Fruit fly (Drosophila melanogaster) S2 (cell line): ENCODE data around the gene CG14642.

ENCODE experiments used
- CG8478 ChIP-seq: fragments of >200 bp; optimal IDR thresholded peaks from 2 replicates; lab custom pipeline; 2018
- CTCF ChIP-seq, 2 experiments: fragments of >200 bp; optimal IDR thresholded peaks; 2 replicates each; lab custom pipeline; 2018

- TF ChIP-seq CG8478 (lab: Kevin White, UChicago): no peak
- no peak for TF ChIP-seq CTCF (optimal IDR thresholded peaks at IDR 0.05; lab: Kevin White, UChicago)
These were observed 4.1 kb upstream of the CG14642 start, which contains the start of gene TwdlF for dm6 chr3R:4246578-4247070.
